Worm (Caenorhabditis elegans): Measurements from ENCODE around the gene mog-2.

mog-2 gene

ce11 chrII:4369715-4370114 is 45.6 kb downstream of the mog-2 start:
- TF ChIP-seq zfp-2 (tag; optimal IDR thresholded peaks at IDR 0.05) (no peak), attf-4 (tag; optimal IDR thresholded peaks at IDR 0.05) (no peak), lim-7 (GFP tag; IDR thresholded peaks at IDR 0.05) (no peak), aha-1 (tag) (peak; percentile 96), mdl-1 (tag; optimal IDR thresholded peaks at IDR 0.05) (no peak), pqm-1 (tag; optimal IDR thresholded peaks at IDR 0.05) (no peak), dmd-6 (GFP tag; IDR thresholded peaks at IDR 0.05) (no peak)

DNA sequence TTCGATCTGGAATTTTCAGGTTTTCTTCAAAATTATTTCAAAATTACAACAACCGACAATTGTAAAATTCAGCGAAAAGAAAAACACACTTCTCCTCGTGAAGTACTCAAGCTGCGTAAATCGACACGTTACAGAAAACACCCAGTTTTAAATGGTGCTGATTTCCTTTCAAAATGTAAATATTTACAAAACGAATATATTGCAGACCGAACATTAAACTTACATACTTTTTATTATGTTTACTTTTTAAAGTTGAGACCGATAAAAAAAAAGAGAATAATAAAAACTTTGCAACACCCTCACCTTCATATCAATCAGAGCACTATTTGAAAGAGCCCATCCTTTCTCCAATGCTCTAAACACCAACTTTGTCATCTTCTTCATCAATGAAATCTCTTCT is 46.7 kb downstream of the mog-2 start:
- no peak for TF ChIP-seq nhr-6 (tag; optimal IDR thresholded peaks at IDR 0.05)
- no peak for TF ChIP-seq daf-16 (GFP tag; optimal IDR thresholded peaks at IDR 0.05)
- peak; percentile 56 for TF ChIP-seq daf-16 (tag; optimal IDR thresholded peaks at IDR 0.05)

ce11 chrII:4372406-4372805 is 48.2 kb downstream of the mog-2 start, which contains the start of gene paic-1:
Gene paic-1, minus strand, starts transcription at chrII:4372525.
- TF ChIP-seq snpc-4 (tag; optimal IDR thresholded peaks at IDR 0.05): no peak
- TF ChIP-seq nhr-42 (GFP tag; IDR thresholded peaks at IDR 0.05): no peak
- no peak for TF ChIP-seq snpc-1.2 (GFP tag; IDR thresholded peaks at IDR 0.05)
- peak; percentile 80 for TF ChIP-seq ama-1 (optimal IDR thresholded peaks at IDR 0.05)
- TF ChIP-seq madf-9 (GFP tag; conservative IDR thresholded peaks at IDR 0.05): no peak
- no peak for TF ChIP-seq egl-43 (GFP tag; IDR thresholded peaks at IDR 0.05)
- TF ChIP-seq mes-2 (tag; optimal IDR thresholded peaks at IDR 0.05; ENCODE audit: poor library complexity, severe bottlenecking): peak; percentile 54
- peak; percentile 19 for TF ChIP-seq F49E8.2 (tag; optimal IDR thresholded peaks at IDR 0.05; ENCODE audit: borderline replicate concordance)
- no peak for TF ChIP-seq attf-4 (tag; optimal IDR thresholded peaks at IDR 0.05)
- peak; percentile 37 for TF ChIP-seq nhr-28 (tag; optimal IDR thresholded peaks at IDR 0.05)
- peak; percentile 41 for TF ChIP-seq zip-2 (tag; optimal IDR thresholded peaks at IDR 0.05)
- TF ChIP-seq ceh-20 (GFP tag; IDR thresholded peaks at IDR 0.05): no peak
- peak; percentile 50 for TF ChIP-seq mep-1 (tag; optimal IDR thresholded peaks at IDR 0.05)
- no peak for TF ChIP-seq daf-19 (GFP tag; conservative IDR thresholded peaks at IDR 0.05)
- TF ChIP-seq ceh-82 (tag; optimal IDR thresholded peaks at IDR 0.05): no peak
- no peak for TF ChIP-seq php-3 (GFP tag; IDR thresholded peaks at IDR 0.05)
- no peak for TF ChIP-seq nhr-48 (tag; optimal IDR thresholded peaks at IDR 0.05)
- TF ChIP-seq zip-11 (GFP tag; IDR thresholded peaks at IDR 0.05): no peak
- TF ChIP-seq mdl-1 (tag; optimal IDR thresholded peaks at IDR 0.05): no peak
- no peak for TF ChIP-seq daf-16 (GFP tag; optimal IDR thresholded peaks at IDR 0.05)
- peak; percentile 82 for TF ChIP-seq daf-16 (tag; optimal IDR thresholded peaks at IDR 0.05)
- no peak for TF ChIP-seq duxl-1 (tag; optimal IDR thresholded peaks at IDR 0.05; ENCODE audit: poor library complexity)
- TF ChIP-seq aly-2 (tag; optimal IDR thresholded peaks at IDR 0.05): no peak
- TF ChIP-seq dve-1 (tag; optimal IDR thresholded peaks at IDR 0.05; ENCODE audit: insufficient read depth): peak; percentile 30
- no peak for TF ChIP-seq sdz-12 (GFP tag; optimal IDR thresholded peaks at IDR 0.05)
- TF ChIP-seq hlh-11 (tag; optimal IDR thresholded peaks at IDR 0.05): peak; percentile 16
- TF ChIP-seq nhr-10 (tag; optimal IDR thresholded peaks at IDR 0.05): no peak
- TF ChIP-seq dmd-8 (GFP tag; IDR thresholded peaks at IDR 0.05): 0 out of 2 replicates have a peak, but pooled peaks have one; percentile 18
- TF ChIP-seq T26A8.4 (GFP tag; IDR thresholded peaks at IDR 0.05): peak; percentile 27; the same call in 1 of the 2 replicates
- no peak for TF ChIP-seq nhr-25 (tag; optimal IDR thresholded peaks at IDR 0.05; ENCODE audit: borderline replicate concordance, insufficient read depth)
- TF ChIP-seq set-16 (GFP tag; IDR thresholded peaks at IDR 0.05): no peak
- TF ChIP-seq D1046.2 (GFP tag; IDR thresholded peaks at IDR 0.05): no peak
- no peak for TF ChIP-seq dpl-1 (GFP tag; optimal IDR thresholded peaks at IDR 0.05)
